Fruit fly (Drosophila melanogaster) whole organism, embryonic: Measurements from ENCODE around the gene CG43345.

ENCODE experiments used
- Atf6 ChIP-seq: fragments of 200-800 bp; sonication (Bioruptor generic); IDR thresholded peaks from 2 replicates; pipeline ENCODE4 v1.3.6; 2022; ENCODE audit warnings: missing biosample characterization, missing genetic modification characterization
- CG10209 ChIP-seq: fragments of 200-800 bp; sonication (Bioruptor generic); optimal IDR thresholded peaks from 3 replicates; lab custom pipeline; 2017; ENCODE audit warnings: missing biosample characterization, mild to moderate bottlenecking, missing genetic modification characterization, missing genetic modification reagents
- CG11456 ChIP-seq: fragments of 200-800 bp; sonication (Bioruptor generic); IDR thresholded peaks from 3 replicates; pipeline ENCODE4 v1.3.6; 2022; ENCODE audit warnings: missing biosample characterization, missing genetic modification characterization
- CG12155 ChIP-seq: fragments of 200-800 bp; sonication (Bioruptor generic); optimal IDR thresholded peaks from 3 replicates; lab custom pipeline; 2016; ENCODE audit warnings: missing biosample characterization, missing genetic modification characterization
- CG14014 ChIP-seq: fragments of 200-800 bp; sonication (Bioruptor generic); IDR thresholded peaks from 2 replicates; pipeline ENCODE4 v1.3.6; 2022; ENCODE audit warnings: missing biosample characterization, missing genetic modification characterization
- CG15011 ChIP-seq: fragments of 200-800 bp; sonication (Bioruptor generic); optimal IDR thresholded peaks from 3 replicates; lab custom pipeline; 2018; ENCODE audit warnings: missing biosample characterization, mild to moderate bottlenecking, missing genetic modification characterization
- CG17612 ChIP-seq: fragments of 200-800 bp; sonication (Bioruptor generic); IDR thresholded peaks from 2 replicates; pipeline ENCODE4 v1.3.6; 2022; ENCODE audit warnings: missing biosample characterization, missing genetic modification characterization
- CG30403 ChIP-seq: fragments of 200-800 bp; sonication (Bioruptor generic); optimal IDR thresholded peaks from 3 replicates; lab custom pipeline; 2016; ENCODE audit warnings: missing biosample characterization, missing genetic modification characterization
- CG30431 ChIP-seq: fragments of 200-800 bp; sonication (Bioruptor generic); optimal IDR thresholded peaks from 2 replicates; lab custom pipeline; 2017; ENCODE audit warnings: missing biosample characterization, missing genetic modification characterization
- CG31388 ChIP-seq: fragments of 200-800 bp; sonication (Bioruptor generic); optimal IDR thresholded peaks from 2 replicates; lab custom pipeline; 2016; ENCODE audit warnings: missing biosample characterization, missing genetic modification characterization
- CG4282 ChIP-seq: fragments of 200-800 bp; sonication (Bioruptor generic); optimal IDR thresholded peaks from 2 replicates; lab custom pipeline; 2016; ENCODE audit warnings: missing biosample characterization, missing genetic modification characterization
- CG4360 ChIP-seq: fragments of 200-800 bp; sonication (Bioruptor generic); IDR thresholded peaks from 2 replicates; pipeline ENCODE4 v1.3.6; 2022; ENCODE audit warnings: missing biosample characterization, missing genetic modification characterization
- CG5953 ChIP-seq: fragments of 200-800 bp; sonication (Bioruptor generic); IDR thresholded peaks from 2 replicates; pipeline ENCODE4 v1.3.6; 2022; ENCODE audit warnings: missing biosample characterization, missing genetic modification characterization
- CG6683 ChIP-seq: fragments of 200-800 bp; sonication (Bioruptor generic); optimal IDR thresholded peaks from 2 replicates; lab custom pipeline; 2017; ENCODE audit warnings: missing biosample characterization, mild to moderate bottlenecking, missing genetic modification characterization, missing genetic modification reagents
- CG9876 ChIP-seq: fragments of 200-800 bp; sonication (Bioruptor generic); optimal IDR thresholded peaks from 2 replicates; lab custom pipeline; 2016; ENCODE audit warnings: missing biosample characterization, missing genetic modification characterization
- CG9932 ChIP-seq: fragments of 200-800 bp; sonication (Bioruptor generic); IDR thresholded peaks from 2 replicates; pipeline ENCODE4 v1.3.6; 2022; ENCODE audit warnings: missing biosample characterization, missing genetic modification characterization
- D19B ChIP-seq: fragments of 200-800 bp; sonication (Bioruptor generic); optimal IDR thresholded peaks from 2 replicates; lab custom pipeline; 2017; ENCODE audit warnings: missing biosample characterization, mild to moderate bottlenecking, missing genetic modification characterization
- E2f2 ChIP-seq: fragments of 200-800 bp; sonication (Bioruptor generic); IDR thresholded peaks from 2 replicates; pipeline ENCODE4 v1.3.6; 2022; ENCODE audit warnings: missing biosample characterization, missing genetic modification characterization
- ERR ChIP-seq: fragments of 200-800 bp; sonication (Bioruptor generic); optimal IDR thresholded peaks from 2 replicates; lab custom pipeline; 2016; ENCODE audit warnings: missing biosample characterization, missing genetic modification characterization
- Ets97D ChIP-seq: fragments of 200-800 bp; sonication (Bioruptor generic); optimal IDR thresholded peaks from 3 replicates; lab custom pipeline; 2016; ENCODE audit warnings: missing biosample characterization, missing genetic modification characterization
- HLHmδ ChIP-seq: fragments of 200-800 bp; sonication (Bioruptor generic); optimal IDR thresholded peaks from 2 replicates; lab custom pipeline; 2018; ENCODE audit warnings: missing biosample characterization, mild to moderate bottlenecking, missing genetic modification characterization, moderate library complexity
- Hr3 ChIP-seq: fragments of 200-800 bp; sonication (Bioruptor generic); optimal IDR thresholded peaks from 3 replicates; lab custom pipeline; 2016; ENCODE audit warnings: missing biosample characterization, missing genetic modification characterization
- Kr ChIP-seq: fragments of 200-800 bp; sonication (Bioruptor generic); optimal IDR thresholded peaks from 2 replicates; lab custom pipeline; 2017; ENCODE audit warnings: missing biosample characterization, mild to moderate bottlenecking, missing genetic modification characterization
- Lhr ChIP-seq: fragments of 200-800 bp; sonication (Bioruptor generic); optimal IDR thresholded peaks from 3 replicates; lab custom pipeline; 2017; ENCODE audit warnings: mild to moderate bottlenecking, missing biosample characterization, missing genetic modification reagents, missing genetic modification characterization
- MBD-R2 ChIP-seq: fragments of 200-800 bp; sonication (Bioruptor generic); IDR thresholded peaks from 2 replicates; pipeline ENCODE4 v1.3.6; 2022; ENCODE audit warnings: missing biosample characterization, missing genetic modification characterization
- Med ChIP-seq: fragments of 200-800 bp; sonication (Bioruptor generic); peaks from one replicate; lab custom pipeline; 2016; ENCODE audit warnings: missing biosample characterization, missing genetic modification characterization, mild to moderate bottlenecking, inconsistent platforms, moderate library complexity
- Myb ChIP-seq: fragments of 200-800 bp; sonication (Bioruptor generic); optimal IDR thresholded peaks from 2 replicates; lab custom pipeline; 2016; ENCODE audit warnings: missing biosample characterization, missing genetic modification characterization
- NC2β ChIP-seq: fragments of 200-800 bp; sonication (Bioruptor generic); optimal IDR thresholded peaks from 2 replicates; lab custom pipeline; 2016; ENCODE audit warnings: missing biosample characterization, missing genetic modification characterization
- Poxn ChIP-seq: fragments of 200-800 bp; sonication (Bioruptor generic); IDR thresholded peaks from 2 replicates; pipeline ENCODE4 v1.3.6; 2022; ENCODE audit warnings: missing biosample characterization, missing genetic modification characterization
- Stat92E ChIP-seq, 3 experiments: fragments of >200 bp in 2 of 3; fragments of 200-800 bp in 1 of 3; sonication (Bioruptor generic) in 1 of 3; optimal IDR thresholded peaks; 2 replicates each; lab custom pipeline; 2017 to 2019; ENCODE audit warnings: missing biosample characterization in 3 of 3, missing genetic modification characterization in 3 of 3, mild to moderate bottlenecking in 1 of 3, moderate library complexity in 1 of 3
- TFAM ChIP-seq: fragments of 200-800 bp; sonication (Bioruptor generic); optimal IDR thresholded peaks from 2 replicates; lab custom pipeline; 2017; ENCODE audit warnings: missing biosample characterization, missing genetic modification characterization, inconsistent platforms
- Taf1 ChIP-seq: fragments of 200-800 bp; sonication (Bioruptor generic); IDR thresholded peaks from 2 replicates; pipeline ENCODE4 v1.3.6; 2022; ENCODE audit warnings: missing biosample characterization, missing genetic modification characterization
- bbx ChIP-seq: fragments of 200-800 bp; sonication (Bioruptor generic); IDR thresholded peaks from 2 replicates; pipeline ENCODE4 v1.3.6; 2022; ENCODE audit warnings: missing biosample characterization, missing genetic modification characterization; ENCODE audit not compliant: partially characterized antibody
- bigmax ChIP-seq: fragments of 200-800 bp; sonication (Bioruptor generic); optimal IDR thresholded peaks from 2 replicates; lab custom pipeline; 2018; ENCODE audit warnings: missing biosample characterization, mild to moderate bottlenecking, missing genetic modification characterization
- ci ChIP-seq: fragments of 200-800 bp; sonication (Bioruptor generic); IDR thresholded peaks from 3 replicates; pipeline ENCODE4 v1.3.6; 2022; ENCODE audit warnings: missing biosample characterization, missing genetic modification characterization
- corto ChIP-seq: fragments of 200-800 bp; sonication (Bioruptor generic); optimal IDR thresholded peaks from 2 replicates; lab custom pipeline; 2016; ENCODE audit warnings: missing biosample characterization, mild to moderate bottlenecking, missing genetic modification characterization, moderate library complexity
- dmrt11E ChIP-seq: fragments of 200-800 bp; sonication (Bioruptor generic); optimal IDR thresholded peaks from 3 replicates; lab custom pipeline; 2018; ENCODE audit warnings: missing biosample characterization, mild to moderate bottlenecking, missing genetic modification characterization, moderate library complexity
- en ChIP-seq: fragments of 200-800 bp; sonication (Bioruptor generic); optimal IDR thresholded peaks from 2 replicates; lab custom pipeline; 2016; ENCODE audit warnings: missing biosample characterization, missing genetic modification characterization
- gem ChIP-seq: fragments of 200-800 bp; sonication (Bioruptor generic); optimal IDR thresholded peaks from 2 replicates; lab custom pipeline; 2019; ENCODE audit warnings: missing biosample characterization, mild to moderate bottlenecking, missing genetic modification characterization, moderate library complexity
- gfzf ChIP-seq: fragments of 200-800 bp; sonication (Bioruptor generic); optimal IDR thresholded peaks from 2 replicates; lab custom pipeline; 2016; ENCODE audit warnings: missing biosample characterization, mild to moderate bottlenecking, missing genetic modification characterization, moderate library complexity
- gro ChIP-seq: fragments of 200-800 bp; sonication (Bioruptor generic); optimal IDR thresholded peaks from 2 replicates; lab custom pipeline; 2016; ENCODE audit warnings: missing biosample characterization, missing genetic modification characterization
- insv ChIP-seq, 2 experiments: fragments of 200-800 bp; sonication (Bioruptor generic); optimal IDR thresholded peaks; 3 replicates each; lab custom pipeline; 2016 to 2018; ENCODE audit warnings: missing biosample characterization in 2 of 2, missing genetic modification characterization in 2 of 2
- ken ChIP-seq: fragments of 200-800 bp; sonication (Bioruptor generic); IDR thresholded peaks from 3 replicates; pipeline ENCODE4 v1.3.6; 2022; ENCODE audit warnings: missing biosample characterization, missing genetic modification characterization
- kni ChIP-seq: fragments of 200-800 bp; sonication (Bioruptor generic); optimal IDR thresholded peaks from 3 replicates; lab custom pipeline; 2017; ENCODE audit warnings: mild to moderate bottlenecking, missing biosample characterization, missing genetic modification reagents, missing genetic modification characterization
- lbe ChIP-seq: fragments of 200-800 bp; sonication (Bioruptor generic); optimal IDR thresholded peaks from 2 replicates; lab custom pipeline; 2016; ENCODE audit warnings: missing biosample characterization, mild to moderate bottlenecking, missing genetic modification characterization
- otp ChIP-seq: fragments of 200-800 bp; sonication (Bioruptor generic); IDR thresholded peaks from 3 replicates; pipeline ENCODE4, ENCODE4 v1.3.6; 2022; ENCODE audit warnings: missing biosample characterization, missing genetic modification characterization
- shn ChIP-seq: fragments of 200-800 bp; sonication (Bioruptor generic); optimal IDR thresholded peaks from 3 replicates; lab custom pipeline; 2016; ENCODE audit warnings: missing biosample characterization, missing genetic modification characterization
- tx ChIP-seq: fragments of 200-800 bp; sonication (Bioruptor generic); optimal IDR thresholded peaks from 2 replicates; lab custom pipeline; 2016; ENCODE audit warnings: missing biosample characterization, missing genetic modification characterization
- unpg ChIP-seq: fragments of 200-800 bp; sonication (Bioruptor generic); optimal IDR thresholded peaks from 3 replicates; lab custom pipeline; 2018; ENCODE audit warnings: missing biosample characterization, mild to moderate bottlenecking, missing genetic modification characterization, moderate library complexity
- usp ChIP-seq: fragments of >200 bp; optimal IDR thresholded peaks from 2 replicates; lab custom pipeline; 2017; ENCODE audit warnings: missing biosample characterization, missing genetic modification characterization
- vfl ChIP-seq: fragments of 200-800 bp; sonication (Bioruptor generic); optimal IDR thresholded peaks from 2 replicates; lab custom pipeline; 2016; ENCODE audit warnings: missing biosample characterization, missing genetic modification characterization

CG43345 gene

dm6 chr2L:21162875-21163274 lies 5.5 kb downstream of the CG43345 start, which contains the start of gene Nbr (continued):
- TF ChIP-seq CG4282 (GFP tag; lab: Kevin White, UChicago) (no peak), CG11456 (GFP tag; lab: Robert Waterston, UW) (peak; percentile 16; the same call in 1 of the 3 replicates), bigmax (GFP tag; lab: Kevin White, UChicago) (no peak), CG9876 (GFP tag; lab: Kevin White, UChicago) (no peak), ci (GFP tag; lab: Robert Waterston, UW) (0 out of 3 replicates have a peak, but pooled peaks have one; percentile 24), gfzf (GFP tag; lab: Kevin White, UChicago) (no peak), Lhr (no peak), insv (GFP tag; optimal IDR thresholded peaks at IDR 0.05; lab: Kevin White, UChicago) (peak in 1 of 2 experiments; percentile 15), CG9932 (GFP tag; lab: Robert Waterston, UW) (peak; percentile 51), CG14014 (GFP tag; lab: Robert Waterston, UW) (no peak), Med (peak; percentile 72), CG5953 (GFP tag; lab: Robert Waterston, UW) (no peak), Poxn (GFP tag; lab: Robert Waterston, UW) (no peak), vfl (no peak), usp (GFP tag; lab: Kevin White, UChicago) (no peak), shn (no peak), MBD-R2 (GFP tag; lab: Robert Waterston, UW) (peak; percentile 71), lbe (GFP tag; lab: Kevin White, UChicago) (no peak), CG17612 (GFP tag; lab: Robert Waterston, UW) (no peak), CG6683 (GFP tag; lab: Kevin White, UChicago) (no peak), Kr (GFP tag; lab: Kevin White, UChicago) (no peak), ERR (no peak), E2f2 (0 out of 2 replicates have a peak, but pooled peaks have one; percentile 38), otp (GFP tag; lab: Robert Waterston, UW) (0 out of 3 replicates have a peak, but pooled peaks have one; percentile 16)

- TF ChIP-seq CG15011 (GFP tag; lab: Kevin White, UChicago) (no peak), en (GFP tag; lab: Kevin White, UChicago) (peak; percentile 25), CG4360 (GFP tag; lab: Robert Waterston, UW) (peak; percentile 56; the same call in 1 of the 2 replicates), Stat92E (GFP tag; optimal IDR thresholded peaks at IDR 0.05; lab: Kevin White, UChicago) (no peak), dmrt11E (tag; lab: Kevin White, UChicago) (peak; percentile 68), HLHmδ (GFP tag; lab: Kevin White, UChicago) (no peak), Ets97D (GFP tag; lab: Kevin White, UChicago) (peak; percentile 35), corto (GFP tag; lab: Kevin White, UChicago) (no peak), unpg (peak; percentile 86), ken (peak; percentile 61; the same call in 2 of the 3 replicates), CG30431 (peak; percentile 64), kni (GFP tag; lab: Kevin White, UChicago) (no peak), CG10209 (GFP tag; lab: Kevin White, UChicago) (peak; percentile 81), TFAM (no peak), CG30403 (peak; percentile 88), Hr3 (GFP tag; lab: Kevin White, UChicago) (peak; percentile 74), Taf1 (GFP tag; lab: Robert Waterston, UW) (no peak), CG9932 (GFP tag; lab: Robert Waterston, UW) (peak; percentile 80), CG31388 (GFP tag; lab: Kevin White, UChicago) (peak; percentile 47), gro (GFP tag; lab: Kevin White, UChicago) (peak; percentile 75), Atf6 (GFP tag; lab: Robert Waterston, UW) (peak; percentile 64), bbx (GFP tag; lab: Robert Waterston, UW) (no peak), CG12155 (GFP tag; lab: Kevin White, UChicago) (peak; percentile 88), D19B (GFP tag; lab: Kevin White, UChicago) (peak; percentile 68), gem (peak; percentile 87), tx (GFP tag; lab: Kevin White, UChicago) (peak; percentile 62), Myb (GFP tag; lab: Kevin White, UChicago) (peak; percentile 14), NC2β (GFP tag; lab: Kevin White, UChicago) (peak; percentile 60)
These were observed 9.8 kb downstream of the CG43345 start, which contains the start of the genes Coq3 and Pld3 for dm6 chr2L:21158554-21158953. TSS of gene Coq3 (minus strand) at chr2L:21158611. TSS of gene Pld3 (plus strand) at chr2L:21158847.
